Fruit fly (Drosophila melanogaster) whole organism, embryonic: ENCODE measurements around the gene Cnb.

Experiments
- Bgb ChIP-seq: fragments of 200-800 bp; sonication (Bioruptor generic); IDR thresholded peaks from 2 replicates; pipeline ENCODE4 v1.3.6; 2022; ENCODE audit warnings: missing biosample characterization, missing genetic modification characterization; ENCODE audit not compliant: partially characterized antibody
- CG10654 ChIP-seq: fragments of 200-800 bp; sonication (Bioruptor generic); optimal IDR thresholded peaks from 2 replicates; lab custom pipeline; 2016; ENCODE audit warnings: missing biosample characterization, missing genetic modification characterization
- CG12219 ChIP-seq: fragments of 200-800 bp; sonication (Bioruptor generic); optimal IDR thresholded peaks from 3 replicates; lab custom pipeline; 2018; ENCODE audit warnings: missing biosample characterization, mild to moderate bottlenecking, missing genetic modification characterization
- CG12769 ChIP-seq: fragments of 200-800 bp; sonication (Bioruptor generic); optimal IDR thresholded peaks from 2 replicates; lab custom pipeline; 2019; ENCODE audit warnings: missing biosample characterization, mild to moderate bottlenecking, missing genetic modification characterization, moderate library complexity
- CG12942 ChIP-seq: fragments of 200-800 bp; sonication (Bioruptor generic); optimal IDR thresholded peaks from 3 replicates; lab custom pipeline; 2016; ENCODE audit warnings: missing biosample characterization, missing genetic modification characterization
- CG14710 ChIP-seq: fragments of 200-800 bp; sonication (Bioruptor generic); optimal IDR thresholded peaks from 3 replicates; lab custom pipeline; 2019; ENCODE audit warnings: missing biosample characterization, mild to moderate bottlenecking, missing genetic modification characterization, moderate library complexity
- CG14965 ChIP-seq: fragments of 200-800 bp; sonication (Bioruptor generic); optimal IDR thresholded peaks from 2 replicates; lab custom pipeline; 2016; ENCODE audit warnings: missing biosample characterization, missing genetic modification characterization, borderline replicate concordance
- CG16813 ChIP-seq: fragments of 200-800 bp; sonication (Bioruptor generic); IDR thresholded peaks from 3 replicates; pipeline ENCODE4 v1.3.6; 2022; ENCODE audit warnings: missing biosample characterization, missing genetic modification characterization; ENCODE audit not compliant: partially characterized antibody
- CG17186 ChIP-seq: fragments of 200-800 bp; sonication (Bioruptor generic); optimal IDR thresholded peaks from 3 replicates; lab custom pipeline; 2017; ENCODE audit warnings: missing biosample characterization, missing genetic modification reagents, missing genetic modification characterization
- CG17359 ChIP-seq: fragments of 200-800 bp; sonication (Bioruptor generic); optimal IDR thresholded peaks from 3 replicates; lab custom pipeline; 2018; ENCODE audit warnings: missing biosample characterization, mild to moderate bottlenecking, missing genetic modification characterization, moderate library complexity
- CG18011 ChIP-seq: fragments of 200-800 bp; sonication (Bioruptor generic); optimal IDR thresholded peaks from 2 replicates; lab custom pipeline; 2017; ENCODE audit warnings: missing biosample characterization, missing genetic modification characterization, mild to moderate bottlenecking, moderate library complexity, missing genotype
- CG4360 ChIP-seq: fragments of 200-800 bp; sonication (Bioruptor generic); IDR thresholded peaks from 2 replicates; pipeline ENCODE4 v1.3.6; 2022; ENCODE audit warnings: missing biosample characterization, missing genetic modification characterization
- CG43689 ChIP-seq: fragments of 200-800 bp; sonication (Bioruptor generic); IDR thresholded peaks from 2 replicates; pipeline ENCODE4 v1.3.6; 2022; ENCODE audit warnings: missing biosample characterization, missing genetic modification characterization
- CG5180 ChIP-seq: fragments of 200-800 bp; sonication (Bioruptor generic); optimal IDR thresholded peaks from 3 replicates; lab custom pipeline; 2017; ENCODE audit warnings: missing biosample characterization, missing genetic modification characterization, mild to moderate bottlenecking, moderate library complexity, missing genetic modification reagents
- CG6175 ChIP-seq: fragments of 200-800 bp; sonication (Bioruptor generic); IDR thresholded peaks from 3 replicates; pipeline ENCODE4 v1.3.6; 2022; ENCODE audit warnings: missing biosample characterization, missing genetic modification characterization
- CG7271 ChIP-seq: fragments of 200-800 bp; sonication (Bioruptor generic); optimal IDR thresholded peaks from 2 replicates; lab custom pipeline; 2018; ENCODE audit warnings: missing biosample characterization, mild to moderate bottlenecking, missing genetic modification characterization, moderate library complexity
- CG7372 ChIP-seq: fragments of 200-800 bp; sonication (Bioruptor generic); IDR thresholded peaks from 2 replicates; pipeline ENCODE4 v1.3.6; 2022; ENCODE audit warnings: missing biosample characterization, missing genetic modification characterization
- CG7987 ChIP-seq: fragments of 200-800 bp; sonication (Bioruptor generic); optimal IDR thresholded peaks from 2 replicates; lab custom pipeline; 2018; ENCODE audit warnings: missing biosample characterization, mild to moderate bottlenecking, missing genetic modification characterization, moderate library complexity
- CG8290 ChIP-seq, 3 experiments: fragments of 200-800 bp; sonication (Bioruptor generic); optimal IDR thresholded peaks; 2 replicates each; lab custom pipeline; 2016 to 2019; ENCODE audit warnings: missing biosample characterization in 3 of 3, missing genetic modification characterization in 3 of 3, mild to moderate bottlenecking in 2 of 3, moderate library complexity in 1 of 3
- CTCF ChIP-seq: fragments of 200-800 bp; sonication (Bioruptor generic); optimal IDR thresholded peaks from 2 replicates; lab custom pipeline; 2017; ENCODE audit warnings: missing biosample characterization, mild to moderate bottlenecking, missing genetic modification characterization, moderate library complexity
- Chrac-16 ChIP-seq: fragments of 200-800 bp; sonication (Bioruptor generic); optimal IDR thresholded peaks from 3 replicates; lab custom pipeline; 2016; ENCODE audit warnings: missing biosample characterization, missing genetic modification characterization
- Dbx ChIP-seq: fragments of 200-800 bp; sonication (Bioruptor generic); IDR thresholded peaks from 3 replicates; pipeline ENCODE4 v1.3.6; 2022; ENCODE audit warnings: missing biosample characterization, missing genetic modification characterization
- Dfd ChIP-seq, 2 experiments: fragments of >200 bp; optimal IDR thresholded peaks; 2 replicates each; lab custom pipeline; 2017; ENCODE audit warnings: missing biosample characterization in 2 of 2, missing genetic modification characterization in 2 of 2
- Ets65A ChIP-seq: fragments of 200-800 bp; sonication (Bioruptor generic); peaks from one replicate; lab custom pipeline; 2016; ENCODE audit warnings: missing biosample characterization, missing genetic modification characterization
- MTF-1 ChIP-seq: fragments of 200-800 bp; sonication (Bioruptor generic); optimal IDR thresholded peaks from 2 replicates; lab custom pipeline; 2018; ENCODE audit warnings: missing biosample characterization, mild to moderate bottlenecking, missing genetic modification characterization, borderline replicate concordance
- Med ChIP-seq: fragments of 200-800 bp; sonication (Bioruptor generic); peaks from one replicate; lab custom pipeline; 2016; ENCODE audit warnings: missing biosample characterization, missing genetic modification characterization, mild to moderate bottlenecking, inconsistent platforms, moderate library complexity
- Myb ChIP-seq: fragments of 200-800 bp; sonication (Bioruptor generic); optimal IDR thresholded peaks from 2 replicates; lab custom pipeline; 2016; ENCODE audit warnings: missing biosample characterization, missing genetic modification characterization
- Poxn ChIP-seq: fragments of 200-800 bp; sonication (Bioruptor generic); IDR thresholded peaks from 2 replicates; pipeline ENCODE4 v1.3.6; 2022; ENCODE audit warnings: missing biosample characterization, missing genetic modification characterization
- Ravus ChIP-seq: fragments of 200-800 bp; sonication (Bioruptor generic); IDR thresholded peaks from 2 replicates; pipeline ENCODE4 v1.3.6; 2022; ENCODE audit warnings: missing biosample characterization, missing genetic modification characterization
- bbx ChIP-seq: fragments of 200-800 bp; sonication (Bioruptor generic); IDR thresholded peaks from 2 replicates; pipeline ENCODE4 v1.3.6; 2022; ENCODE audit warnings: missing biosample characterization, missing genetic modification characterization; ENCODE audit not compliant: partially characterized antibody
- chinmo ChIP-seq: fragments of 200-800 bp; sonication (Bioruptor generic); IDR thresholded peaks from 4 replicates; pipeline ENCODE4 v1.3.6; 2022; ENCODE audit warnings: missing biosample characterization, missing genetic modification characterization; ENCODE audit not compliant: partially characterized antibody
- dm ChIP-seq: fragments of 200-800 bp; sonication (Bioruptor generic); optimal IDR thresholded peaks from 3 replicates; lab custom pipeline; 2016; ENCODE audit warnings: missing biosample characterization, missing genetic modification characterization
- emc ChIP-seq: fragments of 200-800 bp; sonication (Bioruptor generic); optimal IDR thresholded peaks from 2 replicates; lab custom pipeline; 2016; ENCODE audit warnings: missing biosample characterization, missing genetic modification characterization
- en ChIP-seq: fragments of 200-800 bp; sonication (Bioruptor generic); optimal IDR thresholded peaks from 2 replicates; lab custom pipeline; 2016; ENCODE audit warnings: missing biosample characterization, missing genetic modification characterization
- fd102C ChIP-seq: fragments of 200-800 bp; sonication (Bioruptor generic); optimal IDR thresholded peaks from 2 replicates; lab custom pipeline; 2018; ENCODE audit warnings: missing biosample characterization, mild to moderate bottlenecking, missing genetic modification characterization, moderate library complexity
- fru ChIP-seq: fragments of >200 bp; optimal IDR thresholded peaks from 2 replicates; lab custom pipeline; 2017
- gsb ChIP-seq: fragments of 200-800 bp; sonication (Bioruptor generic); IDR thresholded peaks from 2 replicates; pipeline ENCODE4 v1.3.6; 2022; ENCODE audit warnings: missing biosample characterization, missing genetic modification characterization
- hbn ChIP-seq: fragments of 200-800 bp; sonication (Bioruptor generic); IDR thresholded peaks from 2 replicates; pipeline ENCODE4 v1.3.6; 2022; ENCODE audit warnings: missing biosample characterization, missing genetic modification characterization; ENCODE audit not compliant: partially characterized antibody
- jing ChIP-seq: fragments of 200-800 bp; sonication (Bioruptor generic); optimal IDR thresholded peaks from 2 replicates; lab custom pipeline; 2018; ENCODE audit warnings: missing biosample characterization, mild to moderate bottlenecking, missing genetic modification characterization
- knrl ChIP-seq: fragments of 200-800 bp; sonication (Bioruptor generic); IDR thresholded peaks from 3 replicates; pipeline ENCODE4 v1.3.6; 2022; ENCODE audit warnings: missing biosample characterization, missing genetic modification characterization; ENCODE audit not compliant: partially characterized antibody
- nom ChIP-seq: fragments of 200-800 bp; sonication (Bioruptor generic); optimal IDR thresholded peaks from 2 replicates; lab custom pipeline; 2017; ENCODE audit warnings: missing biosample characterization, missing genetic modification characterization, mild to moderate bottlenecking, moderate library complexity, missing genetic modification reagents
- pita ChIP-seq: fragments of 200-800 bp; sonication (Bioruptor generic); optimal IDR thresholded peaks from 2 replicates; lab custom pipeline; 2017; ENCODE audit warnings: missing biosample characterization, mild to moderate bottlenecking, missing genetic modification characterization
- scrt ChIP-seq: fragments of 200-800 bp; sonication (Bioruptor generic); optimal IDR thresholded peaks from 2 replicates; lab custom pipeline; 2018; ENCODE audit warnings: missing biosample characterization, mild to moderate bottlenecking, missing genetic modification characterization, moderate library complexity
- shn ChIP-seq: fragments of 200-800 bp; sonication (Bioruptor generic); optimal IDR thresholded peaks from 3 replicates; lab custom pipeline; 2016; ENCODE audit warnings: missing biosample characterization, missing genetic modification characterization
- stwl ChIP-seq: fragments of 200-800 bp; sonication (Bioruptor generic); optimal IDR thresholded peaks from 3 replicates; lab custom pipeline; 2018; ENCODE audit warnings: missing biosample characterization, mild to moderate bottlenecking, missing genetic modification characterization, moderate library complexity
- wor ChIP-seq: fragments of 200-800 bp; sonication (Bioruptor generic); IDR thresholded peaks from 2 replicates; pipeline ENCODE4 v1.3.6; 2022; ENCODE audit warnings: missing biosample characterization, missing genetic modification characterization

Cnb gene

DNA sequence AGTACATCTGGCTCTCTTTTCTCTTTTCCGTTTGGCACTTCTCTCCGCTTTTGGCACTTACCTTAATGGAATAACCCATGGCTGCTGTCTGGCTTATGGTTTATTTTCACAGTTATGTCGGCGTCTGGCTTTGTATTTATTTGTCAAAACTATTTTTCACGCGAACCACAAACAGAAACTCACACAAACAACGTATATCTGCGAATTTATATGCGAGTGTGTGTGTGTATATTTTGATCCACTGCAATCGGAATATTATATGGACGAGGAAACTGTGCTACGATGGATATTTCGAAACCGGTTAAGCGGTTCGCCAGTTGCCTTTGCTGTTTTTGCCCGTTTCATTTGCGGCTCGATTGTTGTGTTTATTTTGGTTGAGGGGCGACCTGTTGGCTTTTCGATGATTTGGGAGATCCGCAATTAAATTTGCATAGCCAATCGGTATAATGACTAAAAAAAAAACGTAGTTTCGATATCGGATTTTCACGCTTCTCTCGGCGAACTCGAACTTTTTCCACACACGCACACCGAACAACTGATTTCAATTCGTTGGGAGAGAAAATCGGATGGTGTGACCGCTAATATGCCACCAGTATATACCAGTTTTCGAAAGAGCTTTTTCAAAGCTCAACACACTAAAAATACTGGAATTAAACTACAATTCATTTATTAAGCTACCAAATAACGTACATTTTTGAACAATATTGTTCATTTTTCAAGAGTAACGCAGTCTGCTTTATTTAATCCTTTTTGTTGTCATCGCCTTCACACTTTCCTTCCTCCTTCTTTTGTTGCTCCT, 22.4 kb downstream of the Cnb start, which contains the start of gene CG1927 (continued):
- TF ChIP-seq Poxn (no peak), hbn (peak; percentile 19; the same call in 1 of the 2 replicates), emc (GFP tag; lab: Kevin White, UChicago) (no peak), dm (no peak), CG14965 (GFP tag; lab: Kevin White, UChicago) (no peak), nom (GFP tag; lab: Kevin White, UChicago) (peak; percentile 20), scrt (GFP tag; lab: Kevin White, UChicago) (peak; percentile 2), jing (GFP tag; lab: Kevin White, UChicago) (no peak), Ravus (no peak)

DNA sequence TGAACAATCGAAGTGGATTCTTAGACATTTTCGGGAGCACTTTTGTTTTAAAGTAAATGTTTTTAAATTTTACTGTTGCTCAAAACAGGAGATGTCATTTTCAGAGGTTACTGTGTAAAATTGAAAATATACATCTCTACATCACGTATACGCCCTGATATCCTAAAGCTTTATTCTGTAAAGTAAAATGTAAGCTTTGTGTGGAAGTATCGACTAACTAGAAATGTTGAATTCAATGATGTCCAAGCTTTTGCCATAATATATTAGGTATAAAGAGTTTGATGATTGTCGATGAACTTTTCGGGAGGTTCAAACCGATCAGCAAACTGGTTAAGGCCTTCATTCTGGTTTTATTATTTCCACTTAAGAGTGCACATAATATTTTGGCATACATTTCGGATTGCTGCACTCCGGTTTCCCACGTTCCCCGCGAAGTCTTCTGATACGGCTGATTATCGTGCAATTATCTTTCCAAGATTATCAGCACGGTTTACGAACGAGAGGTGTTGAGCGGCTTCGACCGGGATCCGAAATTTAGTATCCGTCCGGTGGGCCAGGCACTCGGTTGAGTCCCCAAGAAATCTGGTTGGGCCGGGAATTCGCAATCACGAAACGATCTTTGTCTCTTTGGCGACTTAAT, 23.9 kb downstream of the Cnb start, which contains the start of the genes CG11815 and acs:
CG11815 (minus strand) TSS at position 98 of the 640 bp plus-strand sequence.
acs (plus strand) TSS at position 536 of the 640 bp plus-strand sequence.
- TF ChIP-seq CG14965 (GFP tag; lab: Kevin White, UChicago) (no peak), CG14710 (tag; lab: Kevin White, UChicago) (no peak), Myb (GFP tag; lab: Kevin White, UChicago) (peak; percentile 19), wor (GFP tag; lab: Robert Waterston, UW) (no peak), stwl (no peak), CG12942 (GFP tag; lab: Kevin White, UChicago) (no peak), CG7271 (tag; lab: Kevin White, UChicago) (no peak), fru (lab: Kevin White, UChicago) (no peak), Chrac-16 (GFP tag; lab: Kevin White, UChicago) (no peak), MTF-1 (no peak), CG5180 (GFP tag; lab: Kevin White, UChicago) (peak; percentile 79), CTCF (peak; percentile 78), CG6175 (GFP tag; lab: Robert Waterston, UW) (no peak), CG12769 (peak; percentile 5), CG17186 (GFP tag; lab: Kevin White, UChicago) (no peak), CG43689 (GFP tag; lab: Robert Waterston, UW) (no peak), pita (GFP tag; lab: Kevin White, UChicago) (peak; percentile 20), CG18011 (GFP tag; lab: Kevin White, UChicago) (no peak), Dbx (GFP tag; lab: Robert Waterston, UW) (0 out of 3 replicates have a peak, but pooled peaks have one; percentile 1), CG4360 (GFP tag; lab: Robert Waterston, UW) (no peak), en (no peak), CG7372 (GFP tag; lab: Robert Waterston, UW) (0 out of 2 replicates have a peak, but pooled peaks have one; percentile 36), Ets65A (GFP tag; lab: Kevin White, UChicago) (peak; percentile 41), CG17359 (no peak), bbx (peak; percentile 33; the same call in 1 of the 2 replicates), CG10654 (GFP tag; lab: Kevin White, UChicago) (no peak), CG12219 (GFP tag; lab: Kevin White, UChicago) (no peak), chinmo (peak; percentile 55; the same call in 1 of the 4 replicates), CG16813 (0 out of 3 replicates have a peak, but pooled peaks have one; percentile 23), CG8290 (GFP tag; optimal IDR thresholded peaks at IDR 0.05; lab: Kevin White, UChicago) (no peak), CG8290 (tag; optimal IDR thresholded peaks at IDR 0.05; lab: Kevin White, UChicago) (peak in 1 of 2 experiments; percentile 7), Bgb (GFP tag; lab: Robert Waterston, UW) (peak; percentile 81), knrl (GFP tag; lab: Robert Waterston, UW) (peak; percentile 36; the same call in 1 of the 3 replicates), Dfd (GFP tag; optimal IDR thresholded peaks at IDR 0.05; lab: Kevin White, UChicago) (no peak), fd102C (no peak), shn (no peak), Med (peak; percentile 63), gsb (GFP tag; lab: Robert Waterston, UW) (no peak), CG7987 (GFP tag; lab: Kevin White, UChicago) (no peak)
